Worm (Caenorhabditis elegans) whole organism, young adult: ENCODE measurements around the gene ugt-57.

Experiments used
- F37B4.10 ChIP-seq: fragments of 200-800 bp; sonication (Bioruptor generic); IDR thresholded peaks from 2 replicates; pipeline ENCODE4 v1.3.6; 2022; ENCODE audit warnings: missing genetic modification characterization, missing compliant biosample characterization
- F57A8.1 ChIP-seq: fragments of 200-800 bp; sonication (Bioruptor generic); optimal IDR thresholded peaks from 2 replicates; lab custom pipeline; 2018; ENCODE audit warnings: mild to moderate bottlenecking, missing genetic modification characterization, moderate library complexity, missing compliant biosample characterization
- ceh-100 ChIP-seq: fragments of 200-800 bp; sonication (Bioruptor generic); IDR thresholded peaks from 2 replicates; pipeline ENCODE4 v1.3.6; 2022; ENCODE audit warnings: missing genetic modification reagents, missing genetic modification characterization, missing compliant biosample characterization
- hmg-20 ChIP-seq: fragments of 200-800 bp; sonication (Bioruptor generic); IDR thresholded peaks from 2 replicates; pipeline ENCODE4 v1.3.6; 2022; ENCODE audit warnings: missing genetic modification reagents, missing genetic modification characterization, missing compliant biosample characterization
- lsy-27 ChIP-seq: sonication (generic microtip); optimal IDR thresholded peaks from 2 replicates; lab custom pipeline; 2017; ENCODE audit warnings: missing genetic modification characterization, mild to moderate bottlenecking, missing compliant biosample characterization, antibody characterized with exemption, missing genotype, borderline replicate concordance; ENCODE audit not compliant: insufficient read depth
- snpc-4 ChIP-seq, 5 experiments: fragments of 150-350 bp in 1 of 5; sonication (generic microtip) in 4 of 5; optimal IDR thresholded peaks; 2 replicates each; lab custom pipeline; 2014 to 2018; ENCODE audit warnings: missing genetic modification characterization in 5 of 5, missing biosample characterization in 3 of 5, antibody characterized with exemption in 2 of 5, mild to moderate bottlenecking in 2 of 5, missing compliant biosample characterization in 2 of 5, missing genotype in 2 of 5, moderate library complexity in 2 of 5, missing genetic modification reagents in 1 of 5
- unc-62 ChIP-seq: fragments of 150-350 bp; optimal IDR thresholded peaks from 2 replicates; lab custom pipeline; 2014; ENCODE audit warnings: missing biosample characterization, missing genetic modification reagents, missing genetic modification characterization
- ztf-26 ChIP-seq: sonication (generic microtip); optimal IDR thresholded peaks from 2 replicates; lab custom pipeline; 2017; ENCODE audit warnings: missing genetic modification characterization, missing compliant biosample characterization
- ztf-3 ChIP-seq: fragments of 200-800 bp; sonication (Bioruptor generic); optimal IDR thresholded peaks from 2 replicates; lab custom pipeline; 2018; ENCODE audit warnings: mild to moderate bottlenecking, missing genetic modification characterization, missing compliant biosample characterization

DNA sequence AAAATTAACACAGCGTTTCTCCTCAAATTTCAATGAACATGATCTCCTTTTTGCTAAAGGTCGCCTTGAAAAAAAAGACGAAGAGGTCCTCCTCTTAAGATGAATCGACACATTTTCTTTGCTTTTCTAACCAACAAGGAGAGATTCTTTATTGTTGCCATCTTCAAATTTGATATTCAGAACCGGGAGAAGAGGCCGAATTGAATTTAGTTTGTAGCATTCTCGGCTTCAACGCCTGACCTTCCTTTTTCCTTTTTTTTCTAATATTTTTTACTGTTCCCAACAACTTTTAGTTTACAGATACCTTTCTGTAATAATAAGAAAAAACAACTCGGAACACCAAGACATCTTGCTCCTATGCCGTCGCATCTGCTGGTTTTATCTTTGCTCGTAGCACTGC is 28.2 kb downstream of the ugt-57 start, which contains the start of gene cah-5:
- TF ChIP-seq F37B4.10 (GFP tag; lab: Robert Waterston, UW) (no peak), ztf-3 (GFP tag; lab: Kevin White, UChicago) (no peak), unc-62 (no peak), hmg-20 (GFP tag; lab: Robert Waterston, UW) (no peak), snpc-4 (GFP tag; optimal IDR thresholded peaks at IDR 0.05; lab: Kevin White, UChicago) (no peak), snpc-4 (tag; optimal IDR thresholded peaks at IDR 0.05; lab: Kevin White, UChicago) (no peak), lsy-27 (no peak), ceh-100 (GFP tag; lab: Robert Waterston, UW) (no peak), F57A8.1 (GFP tag; lab: Kevin White, UChicago) (no peak), ztf-26 (tag; lab: Kevin White, UChicago) (no peak)
